Worm (Caenorhabditis elegans): Measurements from ENCODE around the gene aexr-2.
A peak's percentile ranks its signal among the peaks of the same experiment; 100 is the strongest.

The aexr-2 gene

DNA sequence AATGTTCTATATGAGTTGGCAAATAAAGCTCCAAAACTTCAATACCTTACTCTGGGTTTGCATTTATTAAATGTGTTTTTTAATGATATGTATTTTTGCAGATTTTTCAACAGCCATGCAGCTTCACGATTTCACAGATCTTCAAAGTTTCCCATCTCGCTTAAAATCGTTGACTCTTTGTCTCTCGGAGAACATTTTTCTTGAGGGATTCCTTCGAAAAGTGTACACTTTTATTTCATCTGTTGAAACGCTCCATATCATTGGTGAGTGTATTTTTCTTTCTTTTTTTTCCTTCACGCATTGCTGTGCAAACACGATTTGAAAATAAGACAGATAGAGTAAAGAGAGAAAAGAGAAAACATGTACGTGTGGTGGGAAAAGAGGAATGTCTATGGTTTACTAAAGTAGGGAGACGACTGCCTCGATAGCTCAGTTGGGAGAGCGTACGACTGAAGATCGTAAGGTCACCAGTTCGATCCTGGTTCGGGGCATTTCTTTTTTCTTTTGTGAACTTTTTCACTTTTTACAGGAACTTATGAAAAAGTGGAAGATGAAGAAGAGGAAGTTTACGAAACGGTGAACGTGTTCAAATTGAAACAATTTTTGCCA, 38.1 kb downstream of the aexr-2 start (continued):
- no peak for TF ChIP-seq akir-1 (GFP tag; optimal IDR thresholded peaks at IDR 0.05)
- no peak for TF ChIP-seq unc-62 (GFP tag; optimal IDR thresholded peaks at IDR 0.05)
- TF ChIP-seq bed-2 (GFP tag; IDR thresholded peaks at IDR 0.05), result no peak
- 0 out of 2 replicates have a peak, but pooled peaks have one; percentile 42 for TF ChIP-seq ztf-6 (GFP tag; IDR thresholded peaks at IDR 0.05)
- peak; percentile 56 for TF ChIP-seq snpc-1.1 (tag; optimal IDR thresholded peaks at IDR 0.05; ENCODE audit: insufficient read depth)
- no peak for TF ChIP-seq Y95B8A.8 (GFP tag; IDR thresholded peaks at IDR 0.05)
- TF ChIP-seq T26A5.8 (tag; optimal IDR thresholded peaks at IDR 0.05), result peak; percentile 47
- TF ChIP-seq nfyb-1 (GFP tag; IDR thresholded peaks at IDR 0.05), result peak; percentile 87
- TF ChIP-seq die-1 (tag; optimal IDR thresholded peaks at IDR 0.05), result peak; percentile 89
- peak; percentile 85; the same call in 1 of the 2 replicates for TF ChIP-seq egl-18 (GFP tag; IDR thresholded peaks at IDR 0.05)
- TF ChIP-seq lin-35 (GFP tag; optimal IDR thresholded peaks at IDR 0.05), result peak in 2 of 3 experiments; percentile 12 to 75
- no peak for TF ChIP-seq ama-1 (optimal IDR thresholded peaks at IDR 0.05)
- peak; percentile 71 to 89 for TF ChIP-seq ama-1 (GFP tag; optimal IDR thresholded peaks at IDR 0.05)
- TF ChIP-seq attf-3 (GFP tag; conservative IDR thresholded peaks at IDR 0.05), result no peak
- peak; percentile 43; the same call in 1 of the 2 replicates for TF ChIP-seq lir-1 (GFP tag; conservative IDR thresholded peaks at IDR 0.05)
- TF ChIP-seq mcd-1 (GFP tag; IDR thresholded peaks at IDR 0.05), result peak; percentile 54; the same call in 1 of the 2 replicates
- peak; percentile 91 for TF ChIP-seq ztf-25 (GFP tag; IDR thresholded peaks at IDR 0.05)
- 0 out of 2 replicates have a peak, but pooled peaks have one; percentile 7 for TF ChIP-seq bed-1 (GFP tag; IDR thresholded peaks at IDR 0.05)
- peak; percentile 68 for TF ChIP-seq D2030.7 (GFP tag; IDR thresholded peaks at IDR 0.05)
- peak; percentile 83; the same call in 1 of the 2 replicates for TF ChIP-seq ceh-40 (GFP tag; IDR thresholded peaks at IDR 0.05)
- TF ChIP-seq ztf-18 (tag; optimal IDR thresholded peaks at IDR 0.05), result peak; percentile 69
- TF ChIP-seq cebp-1 (GFP tag; IDR thresholded peaks at IDR 0.05), result peak; percentile 68
- no peak for TF ChIP-seq cebp-1 (tag; optimal IDR thresholded peaks at IDR 0.05)
- TF ChIP-seq madf-3 (GFP tag; IDR thresholded peaks at IDR 0.05), result peak; percentile 12; the same call in 1 of the 2 replicates
- TF ChIP-seq lsl-1 (GFP tag; optimal IDR thresholded peaks at IDR 0.05), result no peak
- TF ChIP-seq mes-4 (tag; optimal IDR thresholded peaks at IDR 0.05), result peak; percentile 65
- TF ChIP-seq F37B4.10 (GFP tag; IDR thresholded peaks at IDR 0.05), result 0 out of 2 replicates have a peak, but pooled peaks have one; percentile 26
- TF ChIP-seq dox-1 (GFP tag; IDR thresholded peaks at IDR 0.05), result no peak; the same call in 1 of the 2 replicates
- TF ChIP-seq hlh-26 (GFP tag; conservative IDR thresholded peaks at IDR 0.05), result no peak
- no peak for TF ChIP-seq Y79H2A.3 (GFP tag; conservative IDR thresholded peaks at IDR 0.05)
- no peak for TF ChIP-seq nfya-1 (tag; optimal IDR thresholded peaks at IDR 0.05; ENCODE audit: borderline replicate concordance, insufficient read depth)
- TF ChIP-seq unc-130 (GFP tag; optimal IDR thresholded peaks at IDR 0.05), result peak; percentile 32
- 0 out of 2 replicates have a peak, but pooled peaks have one; percentile 66 for TF ChIP-seq F39B2.1 (GFP tag; IDR thresholded peaks at IDR 0.05)
- TF ChIP-seq him-1 (tag; optimal IDR thresholded peaks at IDR 0.05), result peak; percentile 90
- peak; percentile 90 for TF ChIP-seq ZK185.1 (tag; optimal IDR thresholded peaks at IDR 0.05; ENCODE audit: poor library complexity, severe bottlenecking)
- peak; percentile 77 for TF ChIP-seq zim-3 (tag; optimal IDR thresholded peaks at IDR 0.05)
- TF ChIP-seq mxl-1 (tag; optimal IDR thresholded peaks at IDR 0.05), result peak; percentile 69
- no peak for TF ChIP-seq madf-6 (GFP tag; IDR thresholded peaks at IDR 0.05)
- TF ChIP-seq lin-54 (GFP tag; optimal IDR thresholded peaks at IDR 0.05), result no peak
- TF ChIP-seq ceh-91 (GFP tag; IDR thresholded peaks at IDR 0.05), result no peak
- peak; percentile 21 for TF ChIP-seq tlf-1 (GFP tag; optimal IDR thresholded peaks at IDR 0.05)
